Worm (Caenorhabditis elegans) whole organism, late embryonic: ENCODE data around the gene F58G11.4.

Experiments
- C08G9.2 ChIP-seq: sonication (generic microtip); optimal IDR thresholded peaks from 2 replicates; lab custom pipeline; 2016; ENCODE audit warnings: mild to moderate bottlenecking, missing genetic modification characterization, moderate library complexity, missing compliant biosample characterization
- F13H6.1 ChIP-seq: sonication (generic microtip); optimal IDR thresholded peaks from 2 replicates; lab custom pipeline; 2016; ENCODE audit warnings: missing genetic modification characterization, missing compliant biosample characterization
- K09A11.1 ChIP-seq: sonication (generic microtip); optimal IDR thresholded peaks from 2 replicates; lab custom pipeline; 2017; ENCODE audit warnings: antibody characterized with exemption, mild to moderate bottlenecking, missing genetic modification characterization, missing compliant biosample characterization; ENCODE audit not compliant: insufficient read depth
- Y22D7AL.16 ChIP-seq: sonication (generic microtip); optimal IDR thresholded peaks from 2 replicates; lab custom pipeline; 2016; ENCODE audit warnings: missing genetic modification characterization, missing compliant biosample characterization
- ceh-14 ChIP-seq: sonication (generic microtip); optimal IDR thresholded peaks from 2 replicates; lab custom pipeline; 2016; ENCODE audit warnings: missing genotype, missing genetic modification characterization, missing compliant biosample characterization
- ceh-19 ChIP-seq: fragments of 200-800 bp; sonication (Bioruptor generic); optimal IDR thresholded peaks from 2 replicates; lab custom pipeline; 2018; ENCODE audit warnings: mild to moderate bottlenecking, missing genetic modification characterization, missing compliant biosample characterization
- ceh-30 ChIP-seq: fragments of 150-350 bp; optimal IDR thresholded peaks from 2 replicates; lab custom pipeline; 2014; ENCODE audit warnings: missing biosample characterization, missing genetic modification characterization
- ceh-31 ChIP-seq: sonication (generic microtip); optimal IDR thresholded peaks from 2 replicates; lab custom pipeline; 2016; ENCODE audit warnings: missing genetic modification characterization, missing compliant biosample characterization
- ceh-45 ChIP-seq: fragments of 200-800 bp; sonication (Bioruptor generic); IDR thresholded peaks from 2 replicates; pipeline ENCODE4 v1.3.6; 2022; ENCODE audit warnings: missing genetic modification reagents, missing genetic modification characterization, missing compliant biosample characterization
- ceh-48 ChIP-seq: sonication (generic microtip); optimal IDR thresholded peaks from 2 replicates; lab custom pipeline; 2016; ENCODE audit warnings: missing genetic modification characterization, inconsistent platforms, missing compliant biosample characterization
- ceh-6 ChIP-seq: fragments of 200-800 bp; sonication (Bioruptor generic); optimal IDR thresholded peaks from 2 replicates; lab custom pipeline; 2018; ENCODE audit warnings: mild to moderate bottlenecking, missing genetic modification characterization, missing compliant biosample characterization
- ceh-9 ChIP-seq: sonication (generic microtip); optimal IDR thresholded peaks from 2 replicates; lab custom pipeline; 2016; ENCODE audit warnings: mild to moderate bottlenecking, missing genetic modification characterization, inconsistent platforms, missing compliant biosample characterization
- dmd-4 ChIP-seq: sonication (generic microtip); optimal IDR thresholded peaks from 2 replicates; lab custom pipeline; 2016; ENCODE audit warnings: borderline replicate concordance, missing genetic modification characterization, missing compliant biosample characterization
- dve-1 ChIP-seq: sonication (generic microtip); optimal IDR thresholded peaks from 2 replicates; lab custom pipeline; 2017; ENCODE audit warnings: antibody characterized with exemption, mild to moderate bottlenecking, missing genetic modification characterization, missing compliant biosample characterization
- ets-4 ChIP-seq: sonication (generic microtip); optimal IDR thresholded peaks from 2 replicates; lab custom pipeline; 2016; ENCODE audit warnings: missing genetic modification characterization, missing compliant biosample characterization
- eyg-1 ChIP-seq: sonication (generic microtip); optimal IDR thresholded peaks from 2 replicates; lab custom pipeline; 2016; ENCODE audit warnings: missing genotype, missing genetic modification characterization, missing compliant biosample characterization
- fax-1 ChIP-seq: sonication (generic microtip); optimal IDR thresholded peaks from 2 replicates; lab custom pipeline; 2016; ENCODE audit warnings: missing genotype, missing genetic modification characterization, missing compliant biosample characterization
- fkh-10 ChIP-seq: fragments of 150-350 bp; optimal IDR thresholded peaks from 2 replicates; lab custom pipeline; 2014; ENCODE audit warnings: missing biosample characterization, missing genetic modification reagents, missing genetic modification characterization
- fkh-6 ChIP-seq: sonication (generic microtip); optimal IDR thresholded peaks from 2 replicates; lab custom pipeline; 2016; ENCODE audit warnings: missing genetic modification characterization, missing compliant biosample characterization
- hlh-13 ChIP-seq: fragments of 200-800 bp; sonication (Bioruptor generic); optimal IDR thresholded peaks from 2 replicates; lab custom pipeline; 2018; ENCODE audit warnings: mild to moderate bottlenecking, missing genetic modification characterization, missing compliant biosample characterization
- hlh-30 ChIP-seq: sonication (generic microtip); optimal IDR thresholded peaks from 2 replicates; lab custom pipeline; 2017; ENCODE audit warnings: antibody characterized with exemption, missing genetic modification characterization, missing compliant biosample characterization; ENCODE audit not compliant: insufficient read depth
- hlh-6 ChIP-seq: sonication (generic microtip); optimal IDR thresholded peaks from 2 replicates; lab custom pipeline; 2016; ENCODE audit warnings: missing genotype, missing genetic modification characterization, missing compliant biosample characterization
- hlh-8 ChIP-seq: sonication (generic microtip); optimal IDR thresholded peaks from 2 replicates; lab custom pipeline; 2016; ENCODE audit warnings: missing genotype, missing genetic modification characterization, missing compliant biosample characterization
- lim-6 ChIP-seq: sonication (generic microtip); optimal IDR thresholded peaks from 2 replicates; lab custom pipeline; 2016; ENCODE audit warnings: missing genetic modification characterization, missing compliant biosample characterization
- lin-11 ChIP-seq: fragments of 200-800 bp; sonication (Bioruptor generic); optimal IDR thresholded peaks from 2 replicates; lab custom pipeline; 2018; ENCODE audit warnings: mild to moderate bottlenecking, missing genetic modification characterization, missing compliant biosample characterization
- nfya-1 ChIP-seq: sonication (generic microtip); optimal IDR thresholded peaks from 2 replicates; lab custom pipeline; 2017; ENCODE audit warnings: missing genetic modification characterization, mild to moderate bottlenecking, missing compliant biosample characterization, antibody characterized with exemption, moderate library complexity
- odd-2 ChIP-seq: sonication (generic microtip); optimal IDR thresholded peaks from 2 replicates; lab custom pipeline; 2017; ENCODE audit warnings: antibody characterized with exemption, mild to moderate bottlenecking, missing genetic modification characterization, missing compliant biosample characterization
- pha-2 ChIP-seq: sonication (generic microtip); optimal IDR thresholded peaks from 2 replicates; lab custom pipeline; 2017; ENCODE audit warnings: mild to moderate bottlenecking, missing genetic modification characterization, missing compliant biosample characterization
- pha-4 ChIP-seq: fragments of 150-350 bp; optimal IDR thresholded peaks from 2 replicates; lab custom pipeline; 2018; ENCODE audit warnings: missing biosample characterization, missing genetic modification reagents, missing genetic modification characterization
- pqm-1 ChIP-seq: sonication (generic microtip); optimal IDR thresholded peaks from 2 replicates; lab custom pipeline; 2016; ENCODE audit warnings: missing genetic modification characterization, missing compliant biosample characterization
- ref-2 ChIP-seq: sonication (generic microtip); optimal IDR thresholded peaks from 2 replicates; lab custom pipeline; 2016; ENCODE audit warnings: missing genetic modification characterization, missing compliant biosample characterization
- sdc-2 ChIP-seq: sonication (generic microtip); optimal IDR thresholded peaks from 2 replicates; lab custom pipeline; 2016; ENCODE audit warnings: missing genotype, missing genetic modification characterization, missing compliant biosample characterization
- syd-9 ChIP-seq: sonication (generic microtip); optimal IDR thresholded peaks from 2 replicates; lab custom pipeline; 2016; ENCODE audit warnings: mild to moderate bottlenecking, missing genetic modification characterization, moderate library complexity, missing compliant biosample characterization
- tbx-2 ChIP-seq: sonication (generic microtip); optimal IDR thresholded peaks from 2 replicates; lab custom pipeline; 2016; ENCODE audit warnings: missing genetic modification characterization, missing compliant biosample characterization
- unc-3 ChIP-seq, 2 experiments: fragments of 200-800 bp in 1 of 2; sonication (Bioruptor generic) in 1 of 2; sonication (generic microtip) in 1 of 2; conservative IDR thresholded peaks in 1 of 2; optimal IDR thresholded peaks in 1 of 2; 2 replicates each; pipeline versions ENCODE4 v1.3.6 to Lab custom; 2016 to 2022; ENCODE audit warnings: missing compliant biosample characterization in 2 of 2, missing genetic modification characterization in 2 of 2, missing genetic modification reagents in 1 of 2
- unc-55 ChIP-seq: sonication (generic microtip); optimal IDR thresholded peaks from 2 replicates; lab custom pipeline; 2017; ENCODE audit warnings: missing biosample characterization, missing genetic modification reagents, missing genetic modification characterization
- ztf-16 ChIP-seq: sonication (generic microtip); optimal IDR thresholded peaks from 2 replicates; lab custom pipeline; 2017; ENCODE audit warnings: missing genetic modification characterization, missing compliant biosample characterization

Gene F58G11.4

ce11 chrV:13715223-13715686 is 42.9 kb downstream of the F58G11.4 start, which contains the start of gene zipt-9 (continued):
- TF ChIP-seq F13H6.1: peak; percentile 87
- TF ChIP-seq hlh-30: no peak
- TF ChIP-seq C08G9.2: peak; percentile 95
- peak; percentile 90 for TF ChIP-seq hlh-8
- no peak for TF ChIP-seq eyg-1 (tag; lab: Kevin White, UChicago)
- peak; percentile 51 for TF ChIP-seq sdc-2 (tag; lab: Kevin White, UChicago)
- TF ChIP-seq ceh-9 (tag; lab: Kevin White, UChicago): no peak
- TF ChIP-seq ceh-30 (tag; lab: Kevin White, UChicago): no peak
- no peak for TF ChIP-seq ceh-45
- TF ChIP-seq lin-11 (tag; lab: Kevin White, UChicago): no peak
- peak; percentile 89 for TF ChIP-seq pqm-1 (tag; lab: Kevin White, UChicago)
- TF ChIP-seq lim-6 (tag; lab: Kevin White, UChicago): peak; percentile 87
- TF ChIP-seq dmd-4 (tag; lab: Kevin White, UChicago): peak; percentile 43
- no peak for TF ChIP-seq pha-4 (tag; lab: Kevin White, UChicago)
- TF ChIP-seq pha-2 (tag; lab: Kevin White, UChicago): peak; percentile 41
- TF ChIP-seq ceh-48 (tag; lab: Kevin White, UChicago): no peak
- peak; percentile 70 for TF ChIP-seq unc-3 (GFP tag; conservative IDR thresholded peaks at IDR 0.05; lab: Robert Waterston, UW)
- peak; percentile 73 for TF ChIP-seq unc-3 (tag; optimal IDR thresholded peaks at IDR 0.05; lab: Kevin White, UChicago)
- TF ChIP-seq K09A11.1 (tag; lab: Kevin White, UChicago): no peak
- peak; percentile 43 for TF ChIP-seq nfya-1 (tag; lab: Kevin White, UChicago)
- TF ChIP-seq ets-4 (tag; lab: Kevin White, UChicago): peak; percentile 95
- TF ChIP-seq ceh-31: peak; percentile 99
- TF ChIP-seq ztf-16 (tag; lab: Kevin White, UChicago): peak; percentile 62
- TF ChIP-seq fkh-10 (GFP tag; lab: Kevin White, UChicago): no peak
- TF ChIP-seq, all 69 proteins: peak for 39

DNA sequence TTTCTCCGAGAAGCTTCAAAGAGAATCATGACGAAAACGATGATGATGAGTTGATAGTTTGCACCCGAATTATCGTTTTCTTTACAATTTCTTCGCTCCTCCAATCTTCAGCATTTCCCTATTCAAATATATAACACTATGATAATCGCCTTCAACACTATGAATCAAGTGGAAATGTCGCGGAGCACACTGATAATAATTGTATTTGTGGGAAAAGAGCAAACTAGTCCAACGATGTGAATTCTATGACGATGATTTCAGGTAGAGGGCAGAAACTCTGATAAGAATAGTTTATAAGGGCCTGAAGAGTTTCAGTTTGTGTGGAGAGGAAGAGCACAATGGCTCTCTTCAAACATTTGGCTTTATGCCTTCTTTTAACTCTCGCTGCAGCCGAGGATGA is 44.1 kb downstream of the F58G11.4 start, which contains the start of gene T01D3.6:
T01D3.6 (plus strand) TSS at position 294 of the 400 bp plus-strand sequence.
- TF ChIP-seq dve-1 (tag; lab: Kevin White, UChicago) (no peak), hlh-6 (tag; lab: Kevin White, UChicago) (no peak), syd-9 (tag; lab: Kevin White, UChicago) (no peak), odd-2 (tag; lab: Kevin White, UChicago) (no peak)
- TF ChIP-seq, all 69 proteins: peak for 0

DNA sequence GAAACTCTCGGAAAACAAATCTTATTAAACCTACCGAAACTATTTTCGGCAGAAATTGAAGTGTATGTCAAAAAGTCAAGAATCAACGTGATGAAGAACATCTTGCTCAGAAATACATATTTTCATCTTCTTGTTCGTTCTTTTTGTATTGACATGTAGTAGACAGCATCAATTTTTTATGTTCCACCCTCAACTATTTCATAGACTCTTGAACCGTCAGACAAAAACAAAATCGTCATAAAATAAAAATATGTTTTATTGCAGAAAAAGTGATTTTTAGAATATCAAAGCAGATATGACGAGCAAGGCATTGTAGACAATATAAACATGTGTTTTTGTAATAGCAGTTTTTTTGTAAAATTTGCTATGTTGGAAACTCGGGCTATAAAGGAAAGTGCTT is 52.4 kb downstream of the F58G11.4 start, which contains the start of gene F35E12.2:
F35E12.2 (minus strand) TSS at position 101 of the 400 bp plus-strand sequence.
- no peak for TF ChIP-seq lin-11 (tag; lab: Kevin White, UChicago)
- no peak for TF ChIP-seq pqm-1 (tag; lab: Kevin White, UChicago)
- no peak for TF ChIP-seq dve-1 (tag; lab: Kevin White, UChicago)
- TF ChIP-seq odd-2 (tag; lab: Kevin White, UChicago): no peak
- no peak for TF ChIP-seq fkh-6 (tag; lab: Kevin White, UChicago)
- TF ChIP-seq ets-4 (tag; lab: Kevin White, UChicago): no peak
- TF ChIP-seq ref-2: no peak
- no peak for TF ChIP-seq hlh-13 (GFP tag; lab: Kevin White, UChicago)
- TF ChIP-seq Y22D7AL.16: no peak
- TF ChIP-seq fax-1 (tag; lab: Kevin White, UChicago): no peak
- TF ChIP-seq ztf-16 (tag; lab: Kevin White, UChicago): no peak
- TF ChIP-seq sdc-2 (tag; lab: Kevin White, UChicago): no peak

- TF ChIP-seq ztf-16 (tag; lab: Kevin White, UChicago) (no peak), tbx-2 (tag; lab: Kevin White, UChicago) (no peak), ceh-14 (no peak), unc-55 (GFP tag; lab: Kevin White, UChicago) (no peak), ceh-19 (GFP tag; lab: Kevin White, UChicago) (no peak), odd-2 (tag; lab: Kevin White, UChicago) (no peak), ceh-6 (GFP tag; lab: Kevin White, UChicago) (no peak)
- TF ChIP-seq, all 69 proteins: peak for 0
Observed at ce11 chrV:13725574-13725973, 53.2 kb downstream of the F58G11.4 start, which contains the start of gene fbxa-181. Gene fbxa-181, plus strand, starts transcription at chrV:13725874.
